Worm (Caenorhabditis elegans): ENCODE results near the gene fat-5.

- TF ChIP-seq Y75B8A.6 (GFP tag; IDR thresholded peaks at IDR 0.05) (no peak), nhr-11 (tag; optimal IDR thresholded peaks at IDR 0.05) (no peak), snpc-4 (tag; optimal IDR thresholded peaks at IDR 0.05) (no peak), skn-1 (tag; optimal IDR thresholded peaks at IDR 0.05) (no peak), egl-27 (tag; optimal IDR thresholded peaks at IDR 0.05) (no peak), lsy-2 (tag; optimal IDR thresholded peaks at IDR 0.05) (no peak), nhr-102 (tag; optimal IDR thresholded peaks at IDR 0.05) (no peak), spr-3 (GFP tag; optimal IDR thresholded peaks at IDR 0.05) (no peak), ces-1 (GFP tag; optimal IDR thresholded peaks at IDR 0.05) (no peak), F37D6.2 (tag; optimal IDR thresholded peaks at IDR 0.05) (no peak), lin-13 (GFP tag; optimal IDR thresholded peaks at IDR 0.05) (no peak)
Observed at ce11 chrV:17746959-17747358, 22.2 kb downstream of the fat-5 start, which contains the start of gene twk-36.

All from whole organism, L4 larva.